Worm (Caenorhabditis elegans) whole organism, early embryonic: ENCODE data around the gene lec-8.
A peak's percentile ranks its signal among the peaks of the same experiment; 100 is the strongest.

ENCODE experiments used
- B0310.2 ChIP-seq: sonication (generic microtip); optimal IDR thresholded peaks from 2 replicates; lab custom pipeline; 2016; ENCODE audit warnings: mild to moderate bottlenecking, missing genetic modification characterization, missing compliant biosample characterization
- F13C5.2 ChIP-seq: sonication (generic microtip); optimal IDR thresholded peaks from 2 replicates; lab custom pipeline; 2017; ENCODE audit warnings: mild to moderate bottlenecking, missing genetic modification characterization, inconsistent platforms, missing compliant biosample characterization
- aly-1 ChIP-seq: sonication (generic microtip); optimal IDR thresholded peaks from 2 replicates; lab custom pipeline; 2016; ENCODE audit warnings: missing genetic modification characterization, missing compliant biosample characterization
- ama-1 ChIP-seq: fragments of 150-350 bp; optimal IDR thresholded peaks from 2 replicates; lab custom pipeline; 2014
- ceh-13 ChIP-seq: fragments of 200-800 bp; sonication (Bioruptor generic); optimal IDR thresholded peaks from 2 replicates; lab custom pipeline; 2018; ENCODE audit warnings: mild to moderate bottlenecking, missing genetic modification characterization, missing compliant biosample characterization
- ceh-36 ChIP-seq: sonication (generic microtip); optimal IDR thresholded peaks from 2 replicates; lab custom pipeline; 2016; ENCODE audit warnings: missing genetic modification characterization, inconsistent platforms, missing compliant biosample characterization
- ets-7 ChIP-seq: sonication (generic microtip); optimal IDR thresholded peaks from 2 replicates; lab custom pipeline; 2016; ENCODE audit warnings: missing genotype, missing genetic modification characterization, missing compliant biosample characterization
- flt-1 ChIP-seq: fragments of 200-800 bp; sonication (Bioruptor generic); IDR thresholded peaks from 2 replicates; pipeline ENCODE4 v1.3.6; 2022; ENCODE audit warnings: missing genetic modification characterization, missing compliant biosample characterization
- hmbx-1 ChIP-seq: sonication (generic microtip); optimal IDR thresholded peaks from 2 replicates; lab custom pipeline; 2016; ENCODE audit warnings: mild to moderate bottlenecking, missing genetic modification characterization, missing compliant biosample characterization
- hmg-4 ChIP-seq: fragments of 200-800 bp; sonication (Bioruptor generic); optimal IDR thresholded peaks from 2 replicates; lab custom pipeline; 2018; ENCODE audit warnings: mild to moderate bottlenecking, missing genetic modification characterization, missing compliant biosample characterization
- hnd-1 ChIP-seq: sonication (generic microtip); optimal IDR thresholded peaks from 2 replicates; lab custom pipeline; 2016; ENCODE audit warnings: missing genetic modification characterization, missing compliant biosample characterization
- pes-1 ChIP-seq: fragments of 200-800 bp; sonication (Bioruptor generic); IDR thresholded peaks from 2 replicates; pipeline ENCODE4 v1.3.6; 2022; ENCODE audit warnings: missing genetic modification reagents, missing genetic modification characterization, missing compliant biosample characterization
- scrt-1 ChIP-seq: fragments of 200-800 bp; sonication (Bioruptor generic); IDR thresholded peaks from 2 replicates; pipeline ENCODE4 v1.3.6; 2022; ENCODE audit warnings: missing genetic modification characterization, missing compliant biosample characterization
- sea-1 ChIP-seq: fragments of 200-800 bp; sonication (Bioruptor generic); conservative IDR thresholded peaks from 2 replicates; pipeline ENCODE4 v1.3.6; 2022; ENCODE audit warnings: missing genetic modification characterization, missing compliant biosample characterization
- tbx-11 ChIP-seq: fragments of 200-800 bp; sonication (Bioruptor generic); IDR thresholded peaks from 2 replicates; pipeline ENCODE4 v1.3.6; 2022; ENCODE audit warnings: missing genetic modification characterization, missing compliant biosample characterization
- tbx-37 ChIP-seq: fragments of 200-800 bp; sonication (Bioruptor generic); conservative IDR thresholded peaks from 2 replicates; pipeline ENCODE4 v1.3.6; 2022; ENCODE audit warnings: missing genetic modification reagents, missing genetic modification characterization, missing compliant biosample characterization
- tra-4 ChIP-seq: sonication (generic microtip); optimal IDR thresholded peaks from 2 replicates; lab custom pipeline; 2017; ENCODE audit warnings: missing genetic modification characterization, missing compliant biosample characterization

lec-8 gene

ce11 chrX:9893069-9893468 lies 42.7 kb downstream of the lec-8 start:
- no peak for TF ChIP-seq tbx-11
- no peak for TF ChIP-seq F13C5.2 (tag; lab: Kevin White, UChicago)
- TF ChIP-seq tbx-37 = no peak
- no peak for TF ChIP-seq ceh-13
- TF ChIP-seq B0310.2 (tag; lab: Kevin White, UChicago) = no peak
- no peak for TF ChIP-seq flt-1 (GFP tag; lab: Robert Waterston, UW)
- no peak for TF ChIP-seq pes-1 (GFP tag; lab: Robert Waterston, UW)
- no peak for TF ChIP-seq scrt-1
- no peak for TF ChIP-seq sea-1
- TF ChIP-seq hmg-4 (GFP tag; lab: Kevin White, UChicago) = no peak
- no peak for TF ChIP-seq ets-7
- TF ChIP-seq tra-4 (tag; lab: Kevin White, UChicago) = no peak
- TF ChIP-seq ceh-36 (tag; lab: Kevin White, UChicago) = no peak
- no peak for TF ChIP-seq ama-1
- TF ChIP-seq aly-1 (tag; lab: Kevin White, UChicago) = no peak
- TF ChIP-seq hmbx-1 (tag; lab: Kevin White, UChicago) = no peak
- no peak for TF ChIP-seq hnd-1 (tag; lab: Kevin White, UChicago)

DNA sequence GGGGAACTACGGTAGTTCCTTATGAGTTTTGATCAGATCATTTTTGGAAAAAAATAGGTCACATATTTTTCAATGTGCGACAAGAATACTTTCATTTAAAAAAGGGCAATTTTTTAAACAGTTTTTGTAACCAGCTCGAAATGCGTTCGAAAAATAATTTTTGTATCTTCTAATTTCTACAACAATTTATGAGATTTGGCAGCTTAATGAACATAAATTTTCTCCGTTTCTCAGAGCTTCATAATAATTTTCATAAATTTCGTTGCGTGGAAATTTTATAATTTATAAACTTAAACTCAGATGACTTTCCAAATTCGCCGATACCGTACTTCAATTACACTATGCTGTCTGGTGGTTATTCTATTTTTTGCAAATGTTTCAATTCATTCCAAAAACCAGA lies 44.5 kb downstream of the lec-8 start, which contains the start of gene F21G4.3:
TSS of gene F21G4.3 (plus strand) at position 301 of the 400 bp plus-strand sequence.
- TF ChIP-seq F13C5.2 (tag; lab: Kevin White, UChicago) (no peak), hnd-1 (tag; lab: Kevin White, UChicago) (no peak), scrt-1 (no peak)

ce11 chrX:9899426-9900131 lies 49.2 kb downstream of the lec-8 start, which contains the start of gene phf-34:
Gene phf-34, minus strand, starts transcription at chrX:9899476.
- no peak for TF ChIP-seq pes-1 (GFP tag; lab: Robert Waterston, UW)
- peak; percentile 22 for TF ChIP-seq aly-1 (tag; lab: Kevin White, UChicago)
